Worm (Caenorhabditis elegans): ENCODE measurements around the gene cdh-4.

cdh-4 gene

ce11 chrIII:4505726-4506125 is 14.4 kb upstream of the cdh-4 start (continued):
- TF ChIP-seq ceh-82 (tag; optimal IDR thresholded peaks at IDR 0.05) = peak in 1 of 3 experiments; percentile 39
- no peak for TF ChIP-seq aly-2 (tag; optimal IDR thresholded peaks at IDR 0.05)
- peak; percentile 91 for TF ChIP-seq lin-14 (GFP tag; optimal IDR thresholded peaks at IDR 0.05)
- TF ChIP-seq unc-98 (GFP tag; IDR thresholded peaks at IDR 0.05) = no peak
- TF ChIP-seq lin-35 (GFP tag; optimal IDR thresholded peaks at IDR 0.05) = peak in 1 of 2 experiments; percentile 34
- TF ChIP-seq efl-1 (optimal IDR thresholded peaks at IDR 0.05) = peak in 1 of 2 experiments; percentile 4
- TF ChIP-seq efl-1 (GFP tag; optimal IDR thresholded peaks at IDR 0.05 in 1 of 2) = no peak
- TF ChIP-seq hlh-17 (GFP tag; optimal IDR thresholded peaks at IDR 0.05; ENCODE audit: borderline replicate concordance) = no peak
- no peak for TF ChIP-seq elt-3 (tag; optimal IDR thresholded peaks at IDR 0.05)
- TF ChIP-seq zag-1 (tag; optimal IDR thresholded peaks at IDR 0.05) = no peak
- no peak for TF ChIP-seq aha-1 (tag; optimal IDR thresholded peaks at IDR 0.05)
- TF ChIP-seq ceh-88 (GFP tag; IDR thresholded peaks at IDR 0.05) = no peak
- no peak for TF ChIP-seq unc-30 (tag; optimal IDR thresholded peaks at IDR 0.05)
- TF ChIP-seq lin-39 (tag; optimal IDR thresholded peaks at IDR 0.05) = no peak
- TF ChIP-seq ces-1 (GFP tag; optimal IDR thresholded peaks at IDR 0.05) = peak; percentile 36
- peak; percentile 1 for TF ChIP-seq nhr-237 (tag; optimal IDR thresholded peaks at IDR 0.05)
- peak in 1 of 3 experiments; percentile 0 for TF ChIP-seq dpl-1 (GFP tag; optimal IDR thresholded peaks at IDR 0.05)
- TF ChIP-seq C04F5.9 (tag; optimal IDR thresholded peaks at IDR 0.05) = no peak
- peak in 1 of 2 experiments; percentile 49 for TF ChIP-seq mdl-1 (tag; optimal IDR thresholded peaks at IDR 0.05)
- TF ChIP-seq irx-1 (tag; optimal IDR thresholded peaks at IDR 0.05) = no peak
- no peak for TF ChIP-seq efl-3 (GFP tag; optimal IDR thresholded peaks at IDR 0.05)
- no peak for TF ChIP-seq nhr-28 (tag; optimal IDR thresholded peaks at IDR 0.05)
- no peak for TF ChIP-seq nhr-90 (tag; optimal IDR thresholded peaks at IDR 0.05; ENCODE audit: poor library complexity)
- TF ChIP-seq sox-4 (tag; optimal IDR thresholded peaks at IDR 0.05) = no peak
- TF ChIP-seq mep-1 (tag; optimal IDR thresholded peaks at IDR 0.05) = no peak
- no peak for TF ChIP-seq C16A3.4 (tag; optimal IDR thresholded peaks at IDR 0.05)
- TF ChIP-seq unc-62 (GFP tag; optimal IDR thresholded peaks at IDR 0.05) = no peak
- no peak for TF ChIP-seq grh-1 (GFP tag; IDR thresholded peaks at IDR 0.05)
- no peak for TF ChIP-seq ama-1 (optimal IDR thresholded peaks at IDR 0.05)
- no peak for TF ChIP-seq unc-130 (tag; optimal IDR thresholded peaks at IDR 0.05)
- TF ChIP-seq egl-27 (tag; optimal IDR thresholded peaks at IDR 0.05) = no peak
- no peak for TF ChIP-seq sup-37 (GFP tag; optimal IDR thresholded peaks at IDR 0.05)
- TF ChIP-seq lir-3 (tag; optimal IDR thresholded peaks at IDR 0.05; ENCODE audit: poor library complexity) = no peak
- TF ChIP-seq sptf-1 (tag; optimal IDR thresholded peaks at IDR 0.05) = no peak
- no peak for TF ChIP-seq C34B4.2 (tag; optimal IDR thresholded peaks at IDR 0.05)
- TF ChIP-seq lin-13 (GFP tag; optimal IDR thresholded peaks at IDR 0.05) = no peak
- TF ChIP-seq nhr-20 (tag; optimal IDR thresholded peaks at IDR 0.05) = no peak
- TF ChIP-seq nhr-84 (tag; optimal IDR thresholded peaks at IDR 0.05) = no peak
- no peak for TF ChIP-seq pag-3 (tag; optimal IDR thresholded peaks at IDR 0.05; ENCODE audit: borderline replicate concordance, insufficient read depth)
- TF ChIP-seq snu-23 (GFP tag; optimal IDR thresholded peaks at IDR 0.05) = peak; percentile 32
- no peak for TF ChIP-seq mab-9 (GFP tag; IDR thresholded peaks at IDR 0.05)
- TF ChIP-seq ceh-63 (GFP tag; optimal IDR thresholded peaks at IDR 0.05) = no peak
- peak; percentile 60 for TF ChIP-seq fkh-10 (GFP tag; optimal IDR thresholded peaks at IDR 0.05)
- no peak for TF ChIP-seq fos-1 (tag; optimal IDR thresholded peaks at IDR 0.05)
- TF ChIP-seq alr-1 (tag; optimal IDR thresholded peaks at IDR 0.05; ENCODE audit: borderline replicate concordance) = no peak
- TF ChIP-seq pqm-1 (tag; optimal IDR thresholded peaks at IDR 0.05) = no peak
